Worm (Caenorhabditis elegans) whole organism, L2 larva: Measurements from ENCODE around the gene F08D12.15.

Experiments
- ama-1 ChIP-seq: fragments of 150-350 bp; optimal IDR thresholded peaks from 2 replicates; lab custom pipeline; 2018; ENCODE audit warnings: inconsistent platforms
- mab-5 ChIP-seq: fragments of 150-350 bp; optimal IDR thresholded peaks from 2 replicates; lab custom pipeline; 2014; ENCODE audit warnings: missing biosample characterization, missing genetic modification characterization
- nhr-237 ChIP-seq: fragments of 150-350 bp; optimal IDR thresholded peaks from 2 replicates; lab custom pipeline; 2014; ENCODE audit warnings: missing biosample characterization, missing genetic modification characterization

ce11 chrII:2815444-2815843 is 49.0 kb downstream of the F08D12.15 start, which contains the start of gene K12H6.2:
- TF ChIP-seq ama-1: no peak
- TF ChIP-seq nhr-237 (tag; lab: Kevin White, UChicago): no peak
- TF ChIP-seq mab-5 (tag; lab: Kevin White, UChicago): no peak
